Worm (Caenorhabditis elegans): ENCODE results near the gene lam-1.

Gene lam-1

DNA sequence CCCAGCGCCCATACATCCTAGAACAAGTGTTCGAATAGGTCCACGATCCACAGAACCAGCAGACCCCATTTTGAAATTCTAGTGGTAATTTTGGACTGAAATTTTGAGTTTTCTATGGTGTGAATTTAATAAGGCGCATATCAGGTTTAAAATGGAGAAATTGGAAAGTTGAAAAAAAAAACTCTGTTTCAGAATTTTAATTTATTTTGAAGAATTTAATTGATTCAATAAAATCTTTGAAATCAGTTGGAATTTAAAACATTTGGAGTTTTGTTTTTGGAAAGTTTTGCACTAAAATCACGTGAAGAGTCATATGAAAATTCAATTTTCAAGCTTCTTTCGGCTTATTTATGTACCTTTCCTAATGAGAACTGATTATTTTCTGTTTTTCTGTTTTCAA lies 22.4 kb downstream of the lam-1 start, which contains the start of gene gpa-18:
TSS of gene gpa-18 (minus strand) at position 101 of the 400 bp plus-strand sequence.
- TF ChIP-seq spr-1 (tag; optimal IDR thresholded peaks at IDR 0.05) = no peak

DNA sequence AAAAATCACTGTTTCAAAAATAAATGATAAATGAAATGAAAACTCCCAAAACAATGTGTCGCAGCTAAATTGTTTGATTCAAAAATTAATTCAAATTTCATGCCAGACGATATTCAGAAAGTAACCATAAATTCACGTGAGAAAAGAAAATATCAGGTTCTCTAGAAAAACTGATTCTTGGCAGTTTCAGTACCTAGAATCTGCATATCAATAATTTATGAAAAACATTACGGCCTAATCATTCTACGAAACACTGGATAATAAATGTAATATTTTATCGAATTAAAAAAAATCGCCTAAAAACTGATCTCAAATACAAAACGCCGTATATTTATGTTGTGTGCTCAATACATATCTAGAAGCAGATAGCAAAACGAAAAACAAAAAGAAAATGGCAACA lies 27.7 kb downstream of the lam-1 start:
- no peak for TF ChIP-seq ZK546.5 (tag; optimal IDR thresholded peaks at IDR 0.05)
- peak; percentile 43 for TF ChIP-seq nhr-11 (tag; optimal IDR thresholded peaks at IDR 0.05)

DNA sequence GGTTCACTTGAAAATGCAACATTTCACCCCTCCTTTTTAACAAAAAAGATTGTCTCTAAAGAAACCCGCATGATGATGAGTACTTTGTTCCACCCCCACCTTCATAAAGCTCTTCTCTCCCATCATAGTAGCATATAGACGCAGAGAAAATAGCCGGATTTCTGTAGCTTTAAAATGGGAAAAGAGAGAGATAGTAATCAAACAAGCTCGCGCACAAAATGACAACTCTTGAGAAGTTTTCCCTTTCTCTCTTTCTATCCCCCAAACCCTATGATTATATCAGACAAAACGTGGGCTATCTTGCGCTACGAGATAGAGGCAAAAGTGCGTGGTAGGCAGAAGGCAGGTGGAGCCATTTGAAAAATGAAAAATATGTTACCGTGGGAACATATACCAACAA lies 29.4 kb downstream of the lam-1 start:
- no peak for TF ChIP-seq lin-13 (GFP tag; optimal IDR thresholded peaks at IDR 0.05)
- no peak for TF ChIP-seq hlh-30 (tag; optimal IDR thresholded peaks at IDR 0.05; ENCODE audit: insufficient read depth)
- no peak for TF ChIP-seq D1046.2 (GFP tag; IDR thresholded peaks at IDR 0.05)
- peak in 1 of 2 experiments; percentile 67 for TF ChIP-seq unc-62 (GFP tag; optimal IDR thresholded peaks at IDR 0.05 in 1 of 2)
- no peak for TF ChIP-seq unc-62 (tag; optimal IDR thresholded peaks at IDR 0.05)

DNA sequence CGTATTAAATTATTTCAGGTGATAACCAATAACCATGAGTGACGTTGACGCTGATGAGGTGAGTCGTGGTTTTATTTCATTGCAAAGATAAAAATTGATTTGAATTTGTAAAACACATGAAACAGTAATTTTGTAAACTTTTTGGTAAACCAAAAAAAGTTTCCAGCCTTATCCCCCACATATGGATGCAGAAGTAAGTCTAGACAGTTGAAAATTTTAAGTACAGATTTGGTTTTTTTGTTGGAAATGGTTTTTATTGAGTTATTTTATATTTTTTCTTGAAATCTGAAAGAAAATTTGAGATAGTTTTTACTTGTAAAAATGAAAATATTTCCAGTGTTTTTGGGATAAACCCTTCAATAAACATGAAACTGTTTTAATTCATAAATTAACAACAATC lies 31.4 kb downstream of the lam-1 start, which contains the start of gene tni-4:
TSS of gene tni-4 (plus strand) at position 19 of the 400 bp plus-strand sequence.
- TF ChIP-seq egl-43 (GFP tag; IDR thresholded peaks at IDR 0.05) = no peak
- TF ChIP-seq pqm-1 (tag; optimal IDR thresholded peaks at IDR 0.05) = no peak
- no peak for TF ChIP-seq zfp-3 (GFP tag; conservative IDR thresholded peaks at IDR 0.05)
- TF ChIP-seq pha-4 (GFP tag; IDR thresholded peaks at IDR 0.05) = no peak
- TF ChIP-seq pha-4 (tag; optimal IDR thresholded peaks at IDR 0.05) = no peak
- no peak for TF ChIP-seq ztf-11 (tag; optimal IDR thresholded peaks at IDR 0.05)
- no peak for TF ChIP-seq D1046.2 (GFP tag; IDR thresholded peaks at IDR 0.05)
- peak in 1 of 2 experiments; percentile 92 for TF ChIP-seq unc-62 (GFP tag; optimal IDR thresholded peaks at IDR 0.05 in 1 of 2)
- TF ChIP-seq unc-62 (tag; optimal IDR thresholded peaks at IDR 0.05) = no peak
- no peak for TF ChIP-seq ctbp-1 (GFP tag; IDR thresholded peaks at IDR 0.05)
- no peak for TF ChIP-seq lin-39 (tag; optimal IDR thresholded peaks at IDR 0.05)

DNA sequence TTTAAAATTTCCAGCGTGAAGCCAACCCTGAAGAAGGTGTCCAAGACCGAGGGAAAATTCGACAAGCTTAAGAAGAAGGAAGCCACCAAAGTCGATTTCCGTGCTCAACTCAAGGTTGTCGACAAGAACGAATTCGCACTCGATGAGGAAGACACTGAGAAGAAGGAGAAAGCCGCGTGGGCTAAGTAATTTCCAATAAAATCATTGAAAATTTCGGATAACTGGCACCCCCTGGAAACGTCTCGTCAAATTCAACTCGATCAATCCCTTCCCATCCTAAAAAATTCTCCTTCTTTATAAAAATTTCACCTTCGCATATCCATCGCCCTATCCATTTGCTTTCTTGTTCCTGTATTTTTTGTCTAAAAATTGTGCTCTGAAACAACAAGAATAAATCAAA lies 33.6 kb downstream of the lam-1 start:
- TF ChIP-seq madf-5 (GFP tag; IDR thresholded peaks at IDR 0.05) = no peak
- 0 out of 2 replicates have a peak, but pooled peaks have one; percentile 20 for TF ChIP-seq snpc-1.2 (GFP tag; IDR thresholded peaks at IDR 0.05)

DNA sequence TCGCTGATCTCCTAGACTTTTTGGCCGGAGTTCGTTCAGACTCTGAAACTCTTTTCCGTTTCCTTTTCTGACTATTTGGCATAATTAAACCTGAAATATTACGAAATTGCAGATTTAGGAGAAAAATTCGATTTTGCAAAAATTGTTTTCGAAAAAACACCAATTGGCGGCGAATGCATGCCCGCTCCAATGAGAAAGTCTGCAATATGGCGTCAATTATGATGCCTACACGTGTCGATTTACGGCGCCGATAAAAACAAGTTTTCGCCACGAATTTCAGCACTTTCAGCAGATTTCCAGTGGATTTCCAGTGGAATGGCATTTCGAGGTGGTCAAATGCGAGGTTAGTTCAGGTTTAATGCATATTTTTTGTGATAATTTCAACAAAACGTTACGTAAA lies 36.3 kb downstream of the lam-1 start, which contains the start of the genes Y59E9AL.36 and nbet-1:
TSS of gene Y59E9AL.36 (minus strand) at position 92 of the 400 bp plus-strand sequence.
TSS of gene nbet-1 (plus strand) at position 112 of the 400 bp plus-strand sequence.
- TF ChIP-seq daf-19 (GFP tag; conservative IDR thresholded peaks at IDR 0.05) = no peak
- TF ChIP-seq pha-4 (GFP tag; IDR thresholded peaks at IDR 0.05) = peak; percentile 27; the same call in 1 of the 2 replicates
- peak; percentile 7 for TF ChIP-seq pha-4 (tag; optimal IDR thresholded peaks at IDR 0.05)
- TF ChIP-seq nhr-25 (tag; optimal IDR thresholded peaks at IDR 0.05; ENCODE audit: borderline replicate concordance, insufficient read depth) = peak; percentile 27
- TF ChIP-seq F37D6.2 (tag; optimal IDR thresholded peaks at IDR 0.05) = no peak
- peak; percentile 94 for TF ChIP-seq nhr-11 (tag; optimal IDR thresholded peaks at IDR 0.05)
- TF ChIP-seq nhr-10 (tag; optimal IDR thresholded peaks at IDR 0.05) = no peak
- TF ChIP-seq daf-12 (tag; optimal IDR thresholded peaks at IDR 0.05) = no peak
- peak in 1 of 2 experiments; percentile 49 for TF ChIP-seq mdl-1 (tag; optimal IDR thresholded peaks at IDR 0.05)
- peak; percentile 66; the same call in 1 of the 2 replicates for TF ChIP-seq hmg-1.1 (GFP tag; IDR thresholded peaks at IDR 0.05)
- TF ChIP-seq T20F7.1 (GFP tag; optimal IDR thresholded peaks at IDR 0.05) = peak; percentile 45
- 0 out of 2 replicates have a peak, but pooled peaks have one; percentile 19 for TF ChIP-seq arid-1 (GFP tag; conservative IDR thresholded peaks at IDR 0.05)
- peak; percentile 76 for TF ChIP-seq mep-1 (tag; optimal IDR thresholded peaks at IDR 0.05)
- TF ChIP-seq spr-3 (GFP tag; optimal IDR thresholded peaks at IDR 0.05) = no peak
- peak; percentile 69 for TF ChIP-seq rbr-2 (tag; optimal IDR thresholded peaks at IDR 0.05)
- TF ChIP-seq jun-1 (tag; optimal IDR thresholded peaks at IDR 0.05) = no peak
- peak; percentile 61; the same call in 1 of the 2 replicates for TF ChIP-seq T26A8.4 (GFP tag; IDR thresholded peaks at IDR 0.05)
- peak; percentile 70 for TF ChIP-seq nhr-77 (tag; optimal IDR thresholded peaks at IDR 0.05)
- TF ChIP-seq lin-1 (GFP tag; IDR thresholded peaks at IDR 0.05) = no peak
- peak; percentile 86 for TF ChIP-seq mes-2 (tag; optimal IDR thresholded peaks at IDR 0.05; ENCODE audit: poor library complexity, severe bottlenecking)
- no peak for TF ChIP-seq F26F4.8 (GFP tag; conservative IDR thresholded peaks at IDR 0.05)
- no peak for TF ChIP-seq ctbp-1 (GFP tag; IDR thresholded peaks at IDR 0.05)
- no peak for TF ChIP-seq madf-9 (GFP tag; conservative IDR thresholded peaks at IDR 0.05)
- TF ChIP-seq ces-1 (GFP tag; optimal IDR thresholded peaks at IDR 0.05) = peak; percentile 15
- peak; percentile 16 for TF ChIP-seq ama-1 (optimal IDR thresholded peaks at IDR 0.05)
- TF ChIP-seq snpc-1.2 (GFP tag; IDR thresholded peaks at IDR 0.05) = peak; percentile 89
- TF ChIP-seq tra-1 (GFP tag; IDR thresholded peaks at IDR 0.05) = no peak
- TF ChIP-seq duxl-1 (tag; optimal IDR thresholded peaks at IDR 0.05; ENCODE audit: poor library complexity) = peak; percentile 46
- TF ChIP-seq pqm-1 (tag; optimal IDR thresholded peaks at IDR 0.05) = peak; percentile 5
